Worm (Caenorhabditis elegans) whole organism, early embryonic: ENCODE data around the gene nhr-19.

Experiments used
- B0310.2 ChIP-seq: sonication (generic microtip); optimal IDR thresholded peaks from 2 replicates; lab custom pipeline; 2016; ENCODE audit warnings: mild to moderate bottlenecking, missing genetic modification characterization, missing compliant biosample characterization
- aly-1 ChIP-seq: sonication (generic microtip); optimal IDR thresholded peaks from 2 replicates; lab custom pipeline; 2016; ENCODE audit warnings: missing genetic modification characterization, missing compliant biosample characterization
- ama-1 ChIP-seq: fragments of 150-350 bp; optimal IDR thresholded peaks from 2 replicates; lab custom pipeline; 2014
- ceh-13 ChIP-seq: fragments of 200-800 bp; sonication (Bioruptor generic); optimal IDR thresholded peaks from 2 replicates; lab custom pipeline; 2018; ENCODE audit warnings: mild to moderate bottlenecking, missing genetic modification characterization, missing compliant biosample characterization
- ceh-36 ChIP-seq: sonication (generic microtip); optimal IDR thresholded peaks from 2 replicates; lab custom pipeline; 2016; ENCODE audit warnings: missing genetic modification characterization, inconsistent platforms, missing compliant biosample characterization
- ets-7 ChIP-seq: sonication (generic microtip); optimal IDR thresholded peaks from 2 replicates; lab custom pipeline; 2016; ENCODE audit warnings: missing genotype, missing genetic modification characterization, missing compliant biosample characterization
- flt-1 ChIP-seq: fragments of 200-800 bp; sonication (Bioruptor generic); IDR thresholded peaks from 2 replicates; pipeline ENCODE4 v1.3.6; 2022; ENCODE audit warnings: missing genetic modification characterization, missing compliant biosample characterization
- hnd-1 ChIP-seq: sonication (generic microtip); optimal IDR thresholded peaks from 2 replicates; lab custom pipeline; 2016; ENCODE audit warnings: missing genetic modification characterization, missing compliant biosample characterization
- pes-1 ChIP-seq: fragments of 200-800 bp; sonication (Bioruptor generic); IDR thresholded peaks from 2 replicates; pipeline ENCODE4 v1.3.6; 2022; ENCODE audit warnings: missing genetic modification reagents, missing genetic modification characterization, missing compliant biosample characterization

DNA sequence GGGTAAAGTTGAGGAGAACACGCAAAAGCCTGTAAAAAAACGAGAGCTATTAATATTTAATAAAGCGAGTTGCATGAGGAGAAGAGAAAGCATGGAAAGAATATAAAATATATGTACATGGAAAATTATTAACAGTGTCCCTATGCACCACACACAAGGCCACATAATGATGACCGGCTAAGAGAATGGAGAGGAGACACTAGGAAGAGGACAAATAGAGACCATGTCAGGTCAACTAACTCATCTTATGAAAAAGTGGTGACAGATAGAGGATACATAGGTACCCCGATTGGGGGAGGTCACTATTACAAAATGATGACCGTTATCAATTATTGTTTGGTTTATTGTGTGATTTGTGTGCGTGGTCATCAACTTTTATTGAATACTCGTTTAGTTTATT, 39.1 kb upstream of the nhr-19 start, which contains the start of gene fzr-1:
- TF ChIP-seq ama-1 (lab: Kevin White, UChicago) (no peak), aly-1 (tag; lab: Kevin White, UChicago) (no peak), flt-1 (GFP tag; lab: Robert Waterston, UW) (0 out of 2 replicates have a peak, but pooled peaks have one; percentile 16), pes-1 (GFP tag; lab: Robert Waterston, UW) (no peak), ceh-13 (GFP tag; lab: Kevin White, UChicago) (no peak), ets-7 (tag; lab: Kevin White, UChicago) (no peak), ceh-36 (no peak), hnd-1 (tag; lab: Kevin White, UChicago) (no peak), B0310.2 (tag; lab: Kevin White, UChicago) (no peak)
